Fruit fly (Drosophila melanogaster): Measurements from ENCODE around the gene Dora.

DNA sequence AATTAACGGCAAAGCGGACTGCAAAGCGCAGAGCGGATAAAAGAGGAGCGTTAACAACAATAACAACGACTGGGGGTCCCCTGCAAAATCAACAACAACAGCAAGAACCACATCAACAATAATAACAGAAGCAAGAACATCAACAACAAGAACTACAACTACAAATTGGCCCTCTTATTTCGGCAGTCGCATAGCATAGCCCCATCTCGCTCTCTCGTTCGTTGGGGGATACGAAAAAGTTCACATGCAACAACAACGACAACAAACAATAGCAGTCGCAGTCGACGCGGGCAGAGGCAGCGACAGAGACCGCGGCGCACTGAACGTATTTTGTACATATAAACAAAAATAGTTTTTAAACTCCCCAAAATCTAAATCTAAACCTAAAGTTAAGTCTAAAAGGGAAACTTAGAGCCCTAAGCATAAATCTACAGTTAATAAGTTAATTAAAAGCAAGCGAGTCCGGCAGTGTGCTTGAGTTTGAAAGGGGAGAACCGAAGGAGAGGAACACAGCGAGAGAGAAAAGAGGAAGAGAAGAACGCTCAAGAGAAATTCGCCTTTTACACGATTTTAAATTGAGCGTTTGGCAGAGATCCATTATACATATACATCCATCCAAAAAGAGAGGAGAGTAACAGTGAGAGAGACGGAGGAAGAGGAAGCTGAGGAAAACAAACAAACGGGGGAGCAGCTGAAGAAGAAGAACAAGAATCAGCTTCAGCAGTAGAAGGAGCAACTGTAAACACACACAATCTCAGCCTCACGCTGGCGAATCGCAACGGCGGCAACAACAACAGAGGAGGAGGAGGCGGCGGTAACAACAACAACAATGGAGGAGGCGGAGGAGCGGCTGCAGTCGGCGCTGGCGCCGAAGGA is 971 bp downstream of the Dora start:
- no peak for TF ChIP-seq h (optimal IDR thresholded peaks at IDR 0.05)
- TF ChIP-seq Sin3A (optimal IDR thresholded peaks at IDR 0.05), result no peak
- no peak for TF ChIP-seq insv (optimal IDR thresholded peaks at IDR 0.05)
- TF ChIP-seq ttk (optimal IDR thresholded peaks at IDR 0.05), result no peak

Data from Kc167 (cell line).